Worm (Caenorhabditis elegans) whole organism, midembryonic: ENCODE measurements around the gene K02C4.2.

Experiments used
- T22C8.4 ChIP-seq: fragments of 200-800 bp; sonication (Bioruptor generic); IDR thresholded peaks from 2 replicates; pipeline ENCODE4 v1.3.6; 2022; ENCODE audit warnings: missing genetic modification characterization, missing compliant biosample characterization
- flt-1 ChIP-seq: fragments of 200-800 bp; sonication (Bioruptor generic); IDR thresholded peaks from 2 replicates; pipeline ENCODE4 v1.3.6; 2022; ENCODE audit warnings: missing genetic modification characterization, missing compliant biosample characterization
- klf-2 ChIP-seq: fragments of 200-800 bp; sonication (Bioruptor generic); conservative IDR thresholded peaks from 2 replicates; pipeline ENCODE4 v1.3.6; 2022; ENCODE audit warnings: missing genetic modification reagents, missing genetic modification characterization, missing compliant biosample characterization
- ref-1 ChIP-seq: fragments of 200-800 bp; sonication (Bioruptor generic); conservative IDR thresholded peaks from 2 replicates; pipeline ENCODE4 v1.3.6; 2022; ENCODE audit warnings: missing genetic modification reagents, missing genetic modification characterization, missing compliant biosample characterization
- ztf-23 ChIP-seq: fragments of 200-800 bp; sonication (Bioruptor generic); IDR thresholded peaks from 2 replicates; pipeline ENCODE4 v1.3.6; 2022; ENCODE audit warnings: missing genetic modification reagents, missing genetic modification characterization, missing compliant biosample characterization
- ztf-29 ChIP-seq: fragments of 200-800 bp; sonication (Bioruptor generic); IDR thresholded peaks from 2 replicates; pipeline ENCODE4 v1.3.6; 2022; ENCODE audit warnings: missing genetic modification reagents, missing genetic modification characterization, missing compliant biosample characterization

- TF ChIP-seq flt-1 (GFP tag; lab: Robert Waterston, UW) (no peak), ztf-29 (no peak), klf-2 (GFP tag; lab: Robert Waterston, UW) (no peak), ref-1 (GFP tag; lab: Robert Waterston, UW) (no peak), ztf-23 (no peak), T22C8.4 (GFP tag; lab: Robert Waterston, UW) (no peak)
These were observed 17.7 kb downstream of the K02C4.2 start for ce11 chrII:8093283-8093682.
